Worm (Caenorhabditis elegans) whole organism, L4 larva: ENCODE data around the gene trpp-6.

Experiments
- nhr-237 ChIP-seq: sonication (generic microtip); optimal IDR thresholded peaks from 2 replicates; lab custom pipeline; 2017; ENCODE audit warnings: missing biosample characterization, missing genetic modification characterization
- nhr-77 ChIP-seq: fragments of 150-350 bp; optimal IDR thresholded peaks from 2 replicates; lab custom pipeline; 2014; ENCODE audit warnings: missing biosample characterization, missing genetic modification characterization

DNA sequence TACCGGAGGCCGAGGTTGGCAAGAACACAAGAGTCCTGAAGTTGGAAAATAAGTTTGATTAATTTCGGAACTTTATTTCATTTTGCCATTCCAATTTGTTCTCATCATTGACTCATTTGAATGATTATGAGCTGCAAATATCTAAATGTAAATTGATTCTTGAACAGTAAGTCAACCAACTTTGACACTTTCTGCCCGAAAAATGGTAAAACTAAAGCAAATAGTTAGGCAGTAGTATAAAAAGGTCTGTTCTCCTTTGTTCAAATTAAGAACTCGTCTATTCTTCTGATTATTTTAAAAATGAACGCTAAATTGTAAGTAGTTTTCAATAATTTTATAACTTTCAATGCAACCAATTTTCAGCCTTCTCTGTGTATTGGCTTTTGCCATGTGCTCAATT lies 48.7 kb upstream of the trpp-6 start, which contains the start of gene fipr-12:
- TF ChIP-seq nhr-237 (tag; lab: Kevin White, UChicago): no peak
- TF ChIP-seq nhr-77 (tag; lab: Kevin White, UChicago): no peak
